Worm (Caenorhabditis elegans) whole organism, mixed stage, embryonic: ENCODE results near the gene C03C10.2.

Experiments
- M03D4.4 ChIP-seq: sonication (generic microtip); optimal IDR thresholded peaks from 2 replicates; lab custom pipeline; 2017; ENCODE audit warnings: mild to moderate bottlenecking, missing genetic modification characterization, missing compliant biosample characterization
- bed-3 ChIP-seq: fragments of 200-800 bp; sonication (Bioruptor generic); optimal IDR thresholded peaks from 3 replicates; lab custom pipeline; 2018; ENCODE audit warnings: mild to moderate bottlenecking, missing genetic modification characterization, moderate library complexity, missing compliant biosample characterization
- blmp-1 ChIP-seq: fragments of 150-350 bp; optimal IDR thresholded peaks from 2 replicates; lab custom pipeline; 2014; ENCODE audit warnings: missing biosample characterization, missing genetic modification characterization
- ceh-39 ChIP-seq: fragments of 150-350 bp; optimal IDR thresholded peaks from 2 replicates; lab custom pipeline; 2014; ENCODE audit warnings: missing biosample characterization, missing genetic modification characterization
- ceh-43 ChIP-seq: fragments of 200-800 bp; sonication (Bioruptor generic); optimal IDR thresholded peaks from 2 replicates; lab custom pipeline; 2018; ENCODE audit warnings: mild to moderate bottlenecking, missing genetic modification characterization, moderate library complexity, missing compliant biosample characterization
- ceh-83 ChIP-seq: fragments of 200-800 bp; sonication (Bioruptor generic); optimal IDR thresholded peaks from 2 replicates; lab custom pipeline; 2018; ENCODE audit warnings: mild to moderate bottlenecking, missing genetic modification characterization, missing compliant biosample characterization
- ces-1 ChIP-seq: fragments of 150-350 bp; optimal IDR thresholded peaks from 2 replicates; lab custom pipeline; 2014; ENCODE audit warnings: missing biosample characterization, missing genetic modification reagents, missing genetic modification characterization
- cnd-1 ChIP-seq: fragments of 200-800 bp; sonication (Bioruptor generic); optimal IDR thresholded peaks from 2 replicates; lab custom pipeline; 2018; ENCODE audit warnings: mild to moderate bottlenecking, missing genetic modification characterization, missing compliant biosample characterization
- drap-1 ChIP-seq: fragments of 200-800 bp; sonication (Bioruptor generic); optimal IDR thresholded peaks from 3 replicates; lab custom pipeline; 2018; ENCODE audit warnings: mild to moderate bottlenecking, missing genetic modification characterization, missing compliant biosample characterization
- elt-1 ChIP-seq: sonication (generic microtip); optimal IDR thresholded peaks from 2 replicates; lab custom pipeline; 2017; ENCODE audit warnings: missing genetic modification characterization, mild to moderate bottlenecking, missing compliant biosample characterization, antibody characterized with exemption, moderate library complexity, borderline replicate concordance; ENCODE audit not compliant: insufficient read depth
- flh-1 ChIP-seq: fragments of 200-800 bp; sonication (Bioruptor generic); optimal IDR thresholded peaks from 2 replicates; lab custom pipeline; 2018; ENCODE audit warnings: mild to moderate bottlenecking, missing genetic modification characterization, moderate library complexity, missing compliant biosample characterization
- ham-2 ChIP-seq: fragments of 200-800 bp; sonication (Bioruptor generic); optimal IDR thresholded peaks from 2 replicates; lab custom pipeline; 2018; ENCODE audit warnings: mild to moderate bottlenecking, missing genetic modification characterization, missing compliant biosample characterization
- hlh-1 ChIP-seq: fragments of 150-350 bp; optimal IDR thresholded peaks from 2 replicates; lab custom pipeline; 2014; ENCODE audit warnings: missing biosample characterization, missing genetic modification reagents, missing genetic modification characterization
- lin-13 ChIP-seq: fragments of 150-350 bp; optimal IDR thresholded peaks from 2 replicates; lab custom pipeline; 2014; ENCODE audit warnings: missing biosample characterization, missing genetic modification characterization
- lin-32 ChIP-seq: fragments of 200-800 bp; sonication (Bioruptor generic); optimal IDR thresholded peaks from 2 replicates; lab custom pipeline; 2018; ENCODE audit warnings: mild to moderate bottlenecking, missing genetic modification characterization, missing compliant biosample characterization
- lsy-2 ChIP-seq: fragments of 150-350 bp; optimal IDR thresholded peaks from 2 replicates; lab custom pipeline; 2014; ENCODE audit warnings: missing biosample characterization, missing genetic modification characterization
- mab-5 ChIP-seq: fragments of 150-350 bp; optimal IDR thresholded peaks from 2 replicates; lab custom pipeline; 2014; ENCODE audit warnings: missing biosample characterization, missing genetic modification characterization
- mep-1 ChIP-seq: fragments of 150-350 bp; optimal IDR thresholded peaks from 2 replicates; lab custom pipeline; 2017; ENCODE audit warnings: missing biosample characterization, missing genetic modification reagents, missing genetic modification characterization, inconsistent platforms
- mls-2 ChIP-seq: sonication (generic microtip); optimal IDR thresholded peaks from 2 replicates; lab custom pipeline; 2016; ENCODE audit warnings: mild to moderate bottlenecking, missing genetic modification characterization, moderate library complexity, missing compliant biosample characterization
- nhr-12 ChIP-seq: fragments of 150-350 bp; optimal IDR thresholded peaks from 2 replicates; lab custom pipeline; 2014; ENCODE audit warnings: missing biosample characterization, missing genetic modification characterization
- nhr-2 ChIP-seq: fragments of 150-350 bp; optimal IDR thresholded peaks from 2 replicates; lab custom pipeline; 2014; ENCODE audit warnings: missing biosample characterization, missing genetic modification characterization
- nhr-237 ChIP-seq: fragments of 150-350 bp; optimal IDR thresholded peaks from 2 replicates; lab custom pipeline; 2014; ENCODE audit warnings: missing biosample characterization, missing genetic modification characterization
- nhr-28 ChIP-seq: fragments of 150-350 bp; optimal IDR thresholded peaks from 2 replicates; lab custom pipeline; 2014; ENCODE audit warnings: missing biosample characterization, missing genetic modification characterization
- nhr-76 ChIP-seq: sonication (generic microtip); optimal IDR thresholded peaks from 2 replicates; lab custom pipeline; 2017; ENCODE audit warnings: missing biosample characterization, missing genetic modification characterization
- pha-4 ChIP-seq: fragments of 150-350 bp; optimal IDR thresholded peaks from 2 replicates; lab custom pipeline; 2018; ENCODE audit warnings: missing biosample characterization, missing genetic modification reagents, missing genetic modification characterization
- sem-2 ChIP-seq: fragments of 200-800 bp; sonication (Bioruptor generic); optimal IDR thresholded peaks from 2 replicates; lab custom pipeline; 2018; ENCODE audit warnings: mild to moderate bottlenecking, missing genetic modification characterization, missing compliant biosample characterization
- snpc-4 ChIP-seq: fragments of 150-350 bp; optimal IDR thresholded peaks from 2 replicates; lab custom pipeline; 2014; ENCODE audit warnings: missing biosample characterization, missing genetic modification characterization
- sptf-1 ChIP-seq: sonication (generic microtip); optimal IDR thresholded peaks from 2 replicates; lab custom pipeline; 2017; ENCODE audit warnings: mild to moderate bottlenecking, missing genetic modification characterization, moderate library complexity, missing compliant biosample characterization
- tbx-8 ChIP-seq: fragments of 200-800 bp; sonication (Bioruptor generic); optimal IDR thresholded peaks from 2 replicates; lab custom pipeline; 2018; ENCODE audit warnings: mild to moderate bottlenecking, missing genetic modification characterization, moderate library complexity, missing compliant biosample characterization
- unc-120 ChIP-seq: sonication (generic microtip); optimal IDR thresholded peaks from 2 replicates; lab custom pipeline; 2017; ENCODE audit warnings: missing genetic modification characterization, missing compliant biosample characterization; ENCODE audit not compliant: poor library complexity, severe bottlenecking
- unc-39 ChIP-seq: fragments of 150-350 bp; optimal IDR thresholded peaks from 2 replicates; lab custom pipeline; 2014; ENCODE audit warnings: missing biosample characterization, missing genetic modification characterization
- unc-62 ChIP-seq: fragments of 150-350 bp; optimal IDR thresholded peaks from 2 replicates; lab custom pipeline; 2014; ENCODE audit warnings: missing biosample characterization, missing genetic modification reagents, missing genetic modification characterization
- zip-8 ChIP-seq: fragments of 150-350 bp; optimal IDR thresholded peaks from 2 replicates; lab custom pipeline; 2014; ENCODE audit warnings: missing biosample characterization, missing genetic modification characterization
- ztf-11 ChIP-seq: fragments of 150-350 bp; optimal IDR thresholded peaks from 2 replicates; lab custom pipeline; 2014; ENCODE audit warnings: missing biosample characterization, missing genetic modification characterization

The C03C10.2 gene

ce11 chrIII:4099884-4100596 lies 9.2 kb downstream of the C03C10.2 start:
- TF ChIP-seq lin-13 (no peak), mab-5 (tag; lab: Kevin White, UChicago) (no peak), ham-2 (GFP tag; lab: Kevin White, UChicago) (peak; percentile 56), unc-120 (no peak), flh-1 (GFP tag; lab: Kevin White, UChicago) (no peak), M03D4.4 (tag; lab: Kevin White, UChicago) (no peak), drap-1 (GFP tag; lab: Kevin White, UChicago) (no peak), mls-2 (no peak), elt-1 (tag; lab: Kevin White, UChicago) (peak; percentile 3), sem-2 (GFP tag; lab: Kevin White, UChicago) (no peak), snpc-4 (no peak), cnd-1 (tag; lab: Kevin White, UChicago) (no peak), lsy-2 (tag; lab: Kevin White, UChicago) (no peak), zip-8 (tag; lab: Kevin White, UChicago) (no peak), nhr-28 (no peak), blmp-1 (tag; lab: Kevin White, UChicago) (peak; percentile 64), unc-39 (no peak), ztf-11 (no peak), bed-3 (GFP tag; lab: Kevin White, UChicago) (no peak), nhr-76 (tag; lab: Kevin White, UChicago) (no peak), unc-62 (GFP tag; lab: Kevin White, UChicago) (peak; percentile 45), hlh-1 (tag; lab: Kevin White, UChicago) (no peak), nhr-2 (no peak), tbx-8 (GFP tag; lab: Kevin White, UChicago) (no peak), nhr-237 (peak; percentile 2), ceh-83 (GFP tag; lab: Kevin White, UChicago) (no peak), nhr-12 (tag; lab: Kevin White, UChicago) (no peak), mep-1 (no peak), ces-1 (GFP tag; lab: Kevin White, UChicago) (no peak)

ce11 chrIII:4101016-4101415 lies 10.1 kb downstream of the C03C10.2 start:
- TF ChIP-seq flh-1 (GFP tag; lab: Kevin White, UChicago) (no peak), ztf-11 (no peak), hlh-1 (tag; lab: Kevin White, UChicago) (no peak), elt-1 (tag; lab: Kevin White, UChicago) (no peak), ceh-39 (no peak), lin-13 (no peak), pha-4 (tag; lab: Kevin White, UChicago) (no peak), sptf-1 (tag; lab: Kevin White, UChicago) (no peak), ceh-43 (GFP tag; lab: Kevin White, UChicago) (no peak), snpc-4 (no peak), sem-2 (GFP tag; lab: Kevin White, UChicago) (no peak), unc-62 (GFP tag; lab: Kevin White, UChicago) (no peak), lin-32 (GFP tag; lab: Kevin White, UChicago) (no peak), drap-1 (GFP tag; lab: Kevin White, UChicago) (no peak)
- TF ChIP-seq, all 35 proteins: peak for 0

- no peak for TF ChIP-seq unc-120
- no peak for TF ChIP-seq ceh-43 (GFP tag; lab: Kevin White, UChicago)
- TF ChIP-seq sptf-1 (tag; lab: Kevin White, UChicago) = no peak
- TF ChIP-seq tbx-8 (GFP tag; lab: Kevin White, UChicago) = no peak
- TF ChIP-seq mep-1 = no peak
- no peak for TF ChIP-seq cnd-1 (tag; lab: Kevin White, UChicago)
- TF ChIP-seq zip-8 (tag; lab: Kevin White, UChicago) = peak; percentile 26
- no peak for TF ChIP-seq blmp-1 (tag; lab: Kevin White, UChicago)
Measured at ce11 chrIII:4102039-4102438, 11.2 kb downstream of the C03C10.2 start.

ce11 chrIII:4103171-4103570 lies 12.3 kb downstream of the C03C10.2 start:
- TF ChIP-seq M03D4.4 (tag; lab: Kevin White, UChicago) (no peak), ces-1 (GFP tag; lab: Kevin White, UChicago) (peak; percentile 95)
